Worm (Caenorhabditis elegans) whole organism, L2 larva: ENCODE results near the gene M199.8.

Source experiments
- C34F6.9 ChIP-seq: fragments of 150-350 bp; optimal IDR thresholded peaks from 2 replicates; lab custom pipeline; 2014; ENCODE audit warnings: missing biosample characterization, missing genetic modification characterization
- F13H6.1 ChIP-seq: sonication (generic microtip); optimal IDR thresholded peaks from 2 replicates; lab custom pipeline; 2016; ENCODE audit warnings: missing genetic modification characterization, missing compliant biosample characterization
- R02D3.7 ChIP-seq: fragments of 150-350 bp; optimal IDR thresholded peaks from 2 replicates; lab custom pipeline; 2014; ENCODE audit warnings: missing biosample characterization, missing genetic modification characterization
- Y55F3AM.14 ChIP-seq: fragments of 200-800 bp; sonication (Bioruptor generic); optimal IDR thresholded peaks from 2 replicates; lab custom pipeline; 2018; ENCODE audit warnings: mild to moderate bottlenecking, missing genetic modification characterization, missing compliant biosample characterization
- ZK546.5 ChIP-seq: sonication (generic microtip); optimal IDR thresholded peaks from 2 replicates; lab custom pipeline; 2017; ENCODE audit warnings: missing biosample characterization, missing genetic modification characterization
- alr-1 ChIP-seq: fragments of 150-350 bp; optimal IDR thresholded peaks from 2 replicates; lab custom pipeline; 2014; ENCODE audit warnings: missing biosample characterization, missing genetic modification characterization
- aly-2 ChIP-seq: fragments of 150-350 bp; optimal IDR thresholded peaks from 2 replicates; lab custom pipeline; 2014; ENCODE audit warnings: missing biosample characterization, missing genetic modification characterization
- ama-1 ChIP-seq: fragments of 150-350 bp; optimal IDR thresholded peaks from 2 replicates; lab custom pipeline; 2018; ENCODE audit warnings: inconsistent platforms
- blmp-1 ChIP-seq: sonication (generic microtip); optimal IDR thresholded peaks from 2 replicates; lab custom pipeline; 2017; ENCODE audit warnings: missing genetic modification characterization, mild to moderate bottlenecking, missing compliant biosample characterization, antibody characterized with exemption, moderate library complexity; ENCODE audit not compliant: insufficient read depth
- ceh-82 ChIP-seq: fragments of 150-350 bp; optimal IDR thresholded peaks from 2 replicates; lab custom pipeline; 2014; ENCODE audit warnings: missing biosample characterization, missing genetic modification characterization
- crh-2 ChIP-seq: sonication (generic microtip); optimal IDR thresholded peaks from 2 replicates; lab custom pipeline; 2017; ENCODE audit warnings: missing biosample characterization, missing genetic modification characterization
- egl-27 ChIP-seq: sonication (generic microtip); optimal IDR thresholded peaks from 3 replicates; lab custom pipeline; 2017; ENCODE audit warnings: missing biosample characterization, missing genetic modification reagents, missing genetic modification characterization
- elt-3 ChIP-seq: sonication (generic microtip); optimal IDR thresholded peaks from 2 replicates; lab custom pipeline; 2017; ENCODE audit warnings: missing biosample characterization, missing genetic modification characterization
- fos-1 ChIP-seq: fragments of 150-350 bp; optimal IDR thresholded peaks from 2 replicates; lab custom pipeline; 2014; ENCODE audit warnings: missing biosample characterization, missing genetic modification characterization
- gmeb-1 ChIP-seq: fragments of 150-350 bp; optimal IDR thresholded peaks from 2 replicates; lab custom pipeline; 2014; ENCODE audit warnings: missing biosample characterization, missing genetic modification characterization
- lin-11 ChIP-seq: fragments of 150-350 bp; sonication (generic microtip); optimal IDR thresholded peaks from 2 replicates; lab custom pipeline; 2014; ENCODE audit warnings: missing biosample characterization, missing genetic modification characterization, inconsistent platforms, mixed read lengths
- lin-13 ChIP-seq: fragments of 150-350 bp; optimal IDR thresholded peaks from 2 replicates; lab custom pipeline; 2014; ENCODE audit warnings: missing biosample characterization, missing genetic modification reagents, missing genetic modification characterization
- lsy-2 ChIP-seq, 2 experiments: fragments of 150-350 bp in 1 of 2; sonication (generic microtip) in 1 of 2; optimal IDR thresholded peaks; 2 replicates each; lab custom pipeline; 2014 to 2017; ENCODE audit warnings: missing biosample characterization in 2 of 2, missing genetic modification characterization in 2 of 2
- mab-5 ChIP-seq: fragments of 150-350 bp; optimal IDR thresholded peaks from 2 replicates; lab custom pipeline; 2014; ENCODE audit warnings: missing biosample characterization, missing genetic modification characterization
- mbf-1 ChIP-seq: sonication (generic microtip); optimal IDR thresholded peaks from 2 replicates; lab custom pipeline; 2017; ENCODE audit warnings: missing biosample characterization, missing genetic modification characterization
- mdl-1 ChIP-seq, 2 experiments: fragments of 150-350 bp in 1 of 2; sonication (generic microtip) in 1 of 2; optimal IDR thresholded peaks; 2 replicates each; lab custom pipeline; 2017; ENCODE audit warnings: missing biosample characterization in 2 of 2, missing genetic modification characterization in 2 of 2
- nhr-10 ChIP-seq: sonication (generic microtip); optimal IDR thresholded peaks from 2 replicates; lab custom pipeline; 2017; ENCODE audit warnings: missing biosample characterization, missing genetic modification characterization
- nhr-11 ChIP-seq: fragments of 150-350 bp; optimal IDR thresholded peaks from 2 replicates; lab custom pipeline; 2014; ENCODE audit warnings: missing biosample characterization, missing genetic modification characterization
- nhr-12 ChIP-seq: fragments of 150-350 bp; optimal IDR thresholded peaks from 2 replicates; lab custom pipeline; 2014; ENCODE audit warnings: missing biosample characterization, missing genetic modification characterization
- nhr-129 ChIP-seq: fragments of 150-350 bp; optimal IDR thresholded peaks from 2 replicates; lab custom pipeline; 2014; ENCODE audit warnings: missing biosample characterization, missing genetic modification characterization
- nhr-23 ChIP-seq: fragments of 150-350 bp; optimal IDR thresholded peaks from 2 replicates; lab custom pipeline; 2014; ENCODE audit warnings: missing biosample characterization, missing genetic modification reagents, missing genetic modification characterization
- nhr-237 ChIP-seq: fragments of 150-350 bp; optimal IDR thresholded peaks from 2 replicates; lab custom pipeline; 2014; ENCODE audit warnings: missing biosample characterization, missing genetic modification characterization
- nhr-25 ChIP-seq: fragments of 150-350 bp; sonication (generic microtip); optimal IDR thresholded peaks from 3 replicates; lab custom pipeline; 2014; ENCODE audit warnings: missing biosample characterization, missing genetic modification characterization
- peb-1 ChIP-seq: fragments of 150-350 bp; optimal IDR thresholded peaks from 2 replicates; lab custom pipeline; 2014; ENCODE audit warnings: missing biosample characterization, missing genetic modification characterization
- sem-4 ChIP-seq: fragments of 150-350 bp; optimal IDR thresholded peaks from 2 replicates; lab custom pipeline; 2014; ENCODE audit warnings: missing biosample characterization, missing genetic modification reagents, missing genetic modification characterization
- skn-1 ChIP-seq: sonication (generic microtip); optimal IDR thresholded peaks from 2 replicates; lab custom pipeline; 2017; ENCODE audit warnings: missing biosample characterization, missing genetic modification characterization
- unc-39 ChIP-seq: fragments of 150-350 bp; optimal IDR thresholded peaks from 2 replicates; lab custom pipeline; 2014; ENCODE audit warnings: missing biosample characterization, missing genetic modification characterization
- zag-1 ChIP-seq: fragments of 150-350 bp; optimal IDR thresholded peaks from 2 replicates; lab custom pipeline; 2014; ENCODE audit warnings: missing biosample characterization, missing genetic modification characterization
- ztf-1 ChIP-seq: fragments of 200-800 bp; sonication (Bioruptor generic); conservative IDR thresholded peaks from 2 replicates; pipeline ENCODE4 v1.3.6; 2022; ENCODE audit warnings: missing genetic modification characterization, missing compliant biosample characterization
- ztf-4 ChIP-seq: fragments of 150-350 bp; optimal IDR thresholded peaks from 2 replicates; lab custom pipeline; 2014; ENCODE audit warnings: missing biosample characterization, missing genetic modification characterization

Gene M199.8

ce11 chrIV:15126021-15126420, 7.8 kb downstream of the M199.8 start, which contains the start of gene clec-190:
Gene clec-190, minus strand, starts transcription at chrIV:15126121.
- no peak for TF ChIP-seq F13H6.1
- TF ChIP-seq lin-13 (GFP tag; lab: Kevin White, UChicago) = no peak
- no peak for TF ChIP-seq lin-11 (tag; lab: Kevin White, UChicago)
- no peak for TF ChIP-seq alr-1 (tag; lab: Kevin White, UChicago)
- no peak for TF ChIP-seq ama-1 (lab: Kevin White, UChicago)
- no peak for TF ChIP-seq elt-3 (tag; lab: Kevin White, UChicago)
- TF ChIP-seq R02D3.7 (tag; lab: Kevin White, UChicago) = no peak
- no peak for TF ChIP-seq peb-1 (tag; lab: Kevin White, UChicago)
- TF ChIP-seq fos-1 (tag; lab: Kevin White, UChicago) = no peak
- no peak for TF ChIP-seq ztf-1 (GFP tag; lab: Robert Waterston, UW)
- TF ChIP-seq ceh-82 (tag; lab: Kevin White, UChicago) = no peak
- no peak for TF ChIP-seq Y55F3AM.14 (GFP tag; lab: Kevin White, UChicago)

- no peak for TF ChIP-seq ZK546.5
- TF ChIP-seq nhr-12 (tag; lab: Kevin White, UChicago) = no peak
- TF ChIP-seq gmeb-1 (tag; lab: Kevin White, UChicago) = no peak
- no peak for TF ChIP-seq fos-1 (tag; lab: Kevin White, UChicago)
- TF ChIP-seq ztf-4 (tag; lab: Kevin White, UChicago) = no peak
- TF ChIP-seq sem-4 = no peak
- no peak for TF ChIP-seq ceh-82 (tag; lab: Kevin White, UChicago)
- no peak for TF ChIP-seq C34F6.9 (tag; lab: Kevin White, UChicago)
- TF ChIP-seq aly-2 (tag; lab: Kevin White, UChicago) = no peak
- no peak for TF ChIP-seq nhr-129
- no peak for TF ChIP-seq lsy-2 (tag; optimal IDR thresholded peaks at IDR 0.05; lab: Kevin White, UChicago)
- TF ChIP-seq blmp-1 (tag; lab: Kevin White, UChicago) = no peak
Measured at ce11 chrIV:15122882-15123281, 10.9 kb downstream of the M199.8 start, which contains the start of gene M199.7. Gene M199.7, plus strand, starts transcription at chrIV:15123182.

DNA sequence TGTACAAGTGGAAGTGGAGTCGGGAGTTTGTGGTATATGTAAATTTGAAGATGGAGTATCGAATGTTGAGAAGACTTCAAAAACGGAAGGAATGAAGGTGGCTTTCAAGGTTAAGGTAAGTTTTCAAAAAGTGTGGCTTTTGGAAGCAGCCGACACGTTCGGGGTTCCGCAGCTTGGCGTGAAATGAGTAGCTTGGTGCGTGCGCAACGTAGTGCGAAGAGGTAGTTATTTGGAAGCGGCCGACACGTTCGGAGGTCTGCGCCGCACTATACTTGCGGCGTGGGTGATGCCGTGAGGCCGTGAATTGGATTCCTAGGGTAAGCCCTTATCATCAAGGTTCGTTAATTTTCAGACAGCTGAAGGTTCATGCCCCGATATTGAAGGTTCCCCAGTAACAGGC, 13.1 kb downstream of the M199.8 start, which contains the start of gene clec-189:
TSS of gene clec-189 (plus strand) at position 92 of the 400 bp plus-strand sequence.
- TF ChIP-seq ztf-4 (tag; lab: Kevin White, UChicago) = no peak
- no peak for TF ChIP-seq aly-2 (tag; lab: Kevin White, UChicago)
- no peak for TF ChIP-seq mab-5 (tag; lab: Kevin White, UChicago)
- no peak for TF ChIP-seq nhr-25 (tag; lab: Kevin White, UChicago)
- TF ChIP-seq nhr-10 = no peak
- TF ChIP-seq, all 48 proteins: peak for 0

ce11 chrIV:15119268-15119667, 14.5 kb downstream of the M199.8 start:
- TF ChIP-seq ztf-4 (tag; lab: Kevin White, UChicago) = no peak
- no peak for TF ChIP-seq lin-13 (GFP tag; lab: Kevin White, UChicago)
- no peak for TF ChIP-seq zag-1
- TF ChIP-seq nhr-10 = no peak
- no peak for TF ChIP-seq nhr-237
- TF ChIP-seq fos-1 (tag; lab: Kevin White, UChicago) = no peak
- TF ChIP-seq nhr-11 = no peak
- no peak for TF ChIP-seq mdl-1 (tag; optimal IDR thresholded peaks at IDR 0.05; lab: Kevin White, UChicago)
- no peak for TF ChIP-seq C34F6.9 (tag; lab: Kevin White, UChicago)
- TF ChIP-seq nhr-23 (tag; lab: Kevin White, UChicago) = no peak
- TF ChIP-seq nhr-129 = no peak
- no peak for TF ChIP-seq nhr-12 (tag; lab: Kevin White, UChicago)
- no peak for TF ChIP-seq sem-4
- no peak for TF ChIP-seq ZK546.5
- TF ChIP-seq Y55F3AM.14 (GFP tag; lab: Kevin White, UChicago) = no peak
- no peak for TF ChIP-seq crh-2 (tag; lab: Kevin White, UChicago)
- no peak for TF ChIP-seq mbf-1 (tag; lab: Kevin White, UChicago)
- no peak for TF ChIP-seq ama-1 (lab: Kevin White, UChicago)
- no peak for TF ChIP-seq R02D3.7 (tag; lab: Kevin White, UChicago)
- TF ChIP-seq, all 48 proteins: peak for 0

DNA sequence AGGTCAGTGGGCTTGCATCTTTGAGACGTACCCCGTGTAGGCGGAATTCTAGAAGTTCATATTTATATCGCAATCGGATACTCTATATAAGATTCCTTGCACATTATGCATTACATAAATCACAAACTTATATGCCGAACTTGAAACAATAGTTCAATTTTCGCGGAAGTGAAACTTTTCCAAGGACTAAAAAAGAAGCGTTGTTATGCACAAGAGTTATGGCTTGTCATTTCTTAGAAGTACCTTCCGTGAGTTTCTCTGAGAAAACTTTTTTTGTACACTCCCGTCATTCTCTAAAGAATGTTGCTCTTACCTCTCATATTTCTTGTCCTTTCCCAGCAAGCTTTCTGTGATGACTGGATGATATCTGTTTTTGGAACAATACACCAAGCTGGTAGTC, 15.4 kb downstream of the M199.8 start, which contains the start of gene M199.136:
TSS of gene M199.136 (plus strand) at position 301 of the 400 bp plus-strand sequence.
- TF ChIP-seq skn-1 (tag; lab: Kevin White, UChicago) = no peak
- no peak for TF ChIP-seq alr-1 (tag; lab: Kevin White, UChicago)
- TF ChIP-seq egl-27 = no peak
- no peak for TF ChIP-seq unc-39 (tag; lab: Kevin White, UChicago)
- TF ChIP-seq lin-11 (tag; lab: Kevin White, UChicago) = no peak
- TF ChIP-seq crh-2 (tag; lab: Kevin White, UChicago) = no peak
